Fruit fly (Drosophila melanogaster): ENCODE results near the gene Atg101.

Gene Atg101

dm6 chrX:18838929-18839576 lies 47.6 kb downstream of the Atg101 start (continued):
- TF ChIP-seq spab (GFP tag; optimal IDR thresholded peaks at IDR 0.05) (peak; percentile 10), fd85E (GFP tag; optimal IDR thresholded peaks at IDR 0.05) (no peak), Hr4 (GFP tag; optimal IDR thresholded peaks at IDR 0.05) (peak; percentile 8), CG6163 (GFP tag; IDR thresholded peaks at IDR 0.05) (0 out of 3 replicates have a peak, but pooled peaks have one; percentile 16), CG31627 (GFP tag; optimal IDR thresholded peaks at IDR 0.05) (no peak), CG6854 (GFP tag; optimal IDR thresholded peaks at IDR 0.05) (peak; percentile 25), Blimp-1 (GFP tag; optimal IDR thresholded peaks at IDR 0.05) (no peak), CG8119 (GFP tag; IDR thresholded peaks at IDR 0.05) (0 out of 3 replicates have a peak, but pooled peaks have one; percentile 21), CG11902 (GFP tag; optimal IDR thresholded peaks at IDR 0.05) (no peak), fkh (GFP tag; optimal IDR thresholded peaks at IDR 0.05) (peak; percentile 62), CG7368 (GFP tag; optimal IDR thresholded peaks at IDR 0.05) (no peak), Eip78C (GFP tag) (peak; percentile 64), Sox14 (GFP tag; optimal IDR thresholded peaks at IDR 0.05) (no peak), Gug (GFP tag; IDR thresholded peaks at IDR 0.05) (no peak)

All from whole organism, prepupa.